Worm (Caenorhabditis elegans) whole organism, mixed stage, embryonic: ENCODE data around the gene C29H12.2.

ENCODE experiments used
- bed-3 ChIP-seq: fragments of 200-800 bp; sonication (Bioruptor generic); optimal IDR thresholded peaks from 3 replicates; lab custom pipeline; 2018; ENCODE audit warnings: mild to moderate bottlenecking, missing genetic modification characterization, moderate library complexity, missing compliant biosample characterization
- blmp-1 ChIP-seq: fragments of 150-350 bp; optimal IDR thresholded peaks from 2 replicates; lab custom pipeline; 2014; ENCODE audit warnings: missing biosample characterization, missing genetic modification characterization
- ceh-43 ChIP-seq: fragments of 200-800 bp; sonication (Bioruptor generic); optimal IDR thresholded peaks from 2 replicates; lab custom pipeline; 2018; ENCODE audit warnings: mild to moderate bottlenecking, missing genetic modification characterization, moderate library complexity, missing compliant biosample characterization
- ceh-83 ChIP-seq: fragments of 200-800 bp; sonication (Bioruptor generic); optimal IDR thresholded peaks from 2 replicates; lab custom pipeline; 2018; ENCODE audit warnings: mild to moderate bottlenecking, missing genetic modification characterization, missing compliant biosample characterization
- ces-1 ChIP-seq: fragments of 150-350 bp; optimal IDR thresholded peaks from 2 replicates; lab custom pipeline; 2014; ENCODE audit warnings: missing biosample characterization, missing genetic modification reagents, missing genetic modification characterization
- drap-1 ChIP-seq: fragments of 200-800 bp; sonication (Bioruptor generic); optimal IDR thresholded peaks from 3 replicates; lab custom pipeline; 2018; ENCODE audit warnings: mild to moderate bottlenecking, missing genetic modification characterization, missing compliant biosample characterization
- flh-1 ChIP-seq: fragments of 200-800 bp; sonication (Bioruptor generic); optimal IDR thresholded peaks from 2 replicates; lab custom pipeline; 2018; ENCODE audit warnings: mild to moderate bottlenecking, missing genetic modification characterization, moderate library complexity, missing compliant biosample characterization
- ham-2 ChIP-seq: fragments of 200-800 bp; sonication (Bioruptor generic); optimal IDR thresholded peaks from 2 replicates; lab custom pipeline; 2018; ENCODE audit warnings: mild to moderate bottlenecking, missing genetic modification characterization, missing compliant biosample characterization
- hlh-1 ChIP-seq: fragments of 150-350 bp; optimal IDR thresholded peaks from 2 replicates; lab custom pipeline; 2014; ENCODE audit warnings: missing biosample characterization, missing genetic modification reagents, missing genetic modification characterization
- lin-13 ChIP-seq: fragments of 150-350 bp; optimal IDR thresholded peaks from 2 replicates; lab custom pipeline; 2014; ENCODE audit warnings: missing biosample characterization, missing genetic modification characterization
- lin-32 ChIP-seq: fragments of 200-800 bp; sonication (Bioruptor generic); optimal IDR thresholded peaks from 2 replicates; lab custom pipeline; 2018; ENCODE audit warnings: mild to moderate bottlenecking, missing genetic modification characterization, missing compliant biosample characterization
- lsy-2 ChIP-seq: fragments of 150-350 bp; optimal IDR thresholded peaks from 2 replicates; lab custom pipeline; 2014; ENCODE audit warnings: missing biosample characterization, missing genetic modification characterization
- mab-5 ChIP-seq: fragments of 150-350 bp; optimal IDR thresholded peaks from 2 replicates; lab custom pipeline; 2014; ENCODE audit warnings: missing biosample characterization, missing genetic modification characterization
- mls-2 ChIP-seq: sonication (generic microtip); optimal IDR thresholded peaks from 2 replicates; lab custom pipeline; 2016; ENCODE audit warnings: mild to moderate bottlenecking, missing genetic modification characterization, moderate library complexity, missing compliant biosample characterization
- nhr-12 ChIP-seq: fragments of 150-350 bp; optimal IDR thresholded peaks from 2 replicates; lab custom pipeline; 2014; ENCODE audit warnings: missing biosample characterization, missing genetic modification characterization
- nhr-237 ChIP-seq: fragments of 150-350 bp; optimal IDR thresholded peaks from 2 replicates; lab custom pipeline; 2014; ENCODE audit warnings: missing biosample characterization, missing genetic modification characterization
- nhr-28 ChIP-seq: fragments of 150-350 bp; optimal IDR thresholded peaks from 2 replicates; lab custom pipeline; 2014; ENCODE audit warnings: missing biosample characterization, missing genetic modification characterization
- nhr-76 ChIP-seq: sonication (generic microtip); optimal IDR thresholded peaks from 2 replicates; lab custom pipeline; 2017; ENCODE audit warnings: missing biosample characterization, missing genetic modification characterization
- pha-4 ChIP-seq: fragments of 150-350 bp; optimal IDR thresholded peaks from 2 replicates; lab custom pipeline; 2018; ENCODE audit warnings: missing biosample characterization, missing genetic modification reagents, missing genetic modification characterization
- sem-2 ChIP-seq: fragments of 200-800 bp; sonication (Bioruptor generic); optimal IDR thresholded peaks from 2 replicates; lab custom pipeline; 2018; ENCODE audit warnings: mild to moderate bottlenecking, missing genetic modification characterization, missing compliant biosample characterization
- snpc-4 ChIP-seq: fragments of 150-350 bp; optimal IDR thresholded peaks from 2 replicates; lab custom pipeline; 2014; ENCODE audit warnings: missing biosample characterization, missing genetic modification characterization
- sptf-1 ChIP-seq: sonication (generic microtip); optimal IDR thresholded peaks from 2 replicates; lab custom pipeline; 2017; ENCODE audit warnings: mild to moderate bottlenecking, missing genetic modification characterization, moderate library complexity, missing compliant biosample characterization
- tbx-8 ChIP-seq: fragments of 200-800 bp; sonication (Bioruptor generic); optimal IDR thresholded peaks from 2 replicates; lab custom pipeline; 2018; ENCODE audit warnings: mild to moderate bottlenecking, missing genetic modification characterization, moderate library complexity, missing compliant biosample characterization
- unc-120 ChIP-seq: sonication (generic microtip); optimal IDR thresholded peaks from 2 replicates; lab custom pipeline; 2017; ENCODE audit warnings: missing genetic modification characterization, missing compliant biosample characterization; ENCODE audit not compliant: poor library complexity, severe bottlenecking
- unc-39 ChIP-seq: fragments of 150-350 bp; optimal IDR thresholded peaks from 2 replicates; lab custom pipeline; 2014; ENCODE audit warnings: missing biosample characterization, missing genetic modification characterization
- unc-62 ChIP-seq: fragments of 150-350 bp; optimal IDR thresholded peaks from 2 replicates; lab custom pipeline; 2014; ENCODE audit warnings: missing biosample characterization, missing genetic modification reagents, missing genetic modification characterization
- zip-8 ChIP-seq: fragments of 150-350 bp; optimal IDR thresholded peaks from 2 replicates; lab custom pipeline; 2014; ENCODE audit warnings: missing biosample characterization, missing genetic modification characterization

C29H12.2 gene

DNA sequence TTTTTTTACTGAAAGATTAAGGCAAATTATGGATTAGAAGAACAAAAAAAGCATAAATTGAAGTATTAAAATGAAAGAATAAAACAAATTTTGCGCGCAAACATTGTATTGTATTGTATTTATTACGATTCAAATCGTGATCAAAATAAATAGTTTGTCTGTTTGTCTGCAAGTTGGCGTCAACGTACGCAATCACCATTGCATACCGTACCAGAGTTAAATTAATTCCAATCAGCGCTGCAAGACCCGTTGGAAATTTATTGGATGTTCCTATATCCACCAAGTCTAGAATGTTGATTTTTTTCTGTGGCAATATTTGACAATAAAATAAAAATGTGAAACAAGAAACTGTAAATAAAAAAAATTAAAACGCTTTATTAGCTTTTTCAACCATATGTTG, 10.4 kb upstream of the C29H12.2 start, which contains the start of gene heri-1:
heri-1 (minus strand) TSS at position 8 of the 400 bp plus-strand sequence.
- TF ChIP-seq bed-3 (GFP tag; lab: Kevin White, UChicago) = no peak

DNA sequence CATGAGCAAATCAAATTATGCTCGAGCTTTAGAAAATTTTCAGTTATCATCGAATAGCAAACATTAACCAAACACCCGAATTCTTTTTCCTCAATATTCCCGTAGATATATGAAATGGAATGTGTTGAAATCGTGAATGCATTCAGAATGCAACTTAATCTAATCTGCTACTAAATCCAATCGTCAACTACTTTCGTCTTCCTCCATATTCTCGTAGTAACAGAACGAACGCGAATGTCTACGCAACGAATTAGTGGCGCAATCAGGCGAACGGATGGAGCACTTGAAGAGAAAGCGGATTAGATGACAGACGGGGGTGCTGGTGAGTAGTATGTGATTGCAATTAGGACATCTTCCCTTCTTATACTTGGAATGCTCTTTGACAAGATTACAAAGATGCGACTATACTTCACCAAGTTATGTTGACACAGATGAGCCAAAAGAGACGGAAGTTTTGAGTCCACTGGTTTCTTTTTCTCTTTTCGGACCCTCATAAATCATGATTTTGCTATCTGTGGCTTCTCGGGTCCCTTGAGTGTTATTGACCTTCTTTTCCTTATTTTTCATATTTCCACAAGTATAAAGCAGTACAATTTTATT, 9.7 kb upstream of the C29H12.2 start:
- TF ChIP-seq ces-1 (GFP tag; lab: Kevin White, UChicago) (peak; percentile 99), flh-1 (GFP tag; lab: Kevin White, UChicago) (no peak), mls-2 (tag; lab: Kevin White, UChicago) (peak; percentile 5), sptf-1 (tag; lab: Kevin White, UChicago) (no peak), zip-8 (tag; lab: Kevin White, UChicago) (peak; percentile 28), unc-62 (peak; percentile 22)
- TF ChIP-seq, all 35 proteins: peak for 4

- TF ChIP-seq lsy-2 (tag; lab: Kevin White, UChicago) = no peak
- TF ChIP-seq unc-39 = no peak
- no peak for TF ChIP-seq ham-2 (GFP tag; lab: Kevin White, UChicago)
- TF ChIP-seq lin-13 (tag; lab: Kevin White, UChicago) = no peak
- TF ChIP-seq blmp-1 (tag; lab: Kevin White, UChicago) = no peak
- no peak for TF ChIP-seq nhr-28
- no peak for TF ChIP-seq ces-1 (GFP tag; lab: Kevin White, UChicago)
- TF ChIP-seq nhr-12 = no peak
- no peak for TF ChIP-seq ceh-83 (GFP tag; lab: Kevin White, UChicago)
- TF ChIP-seq mls-2 (tag; lab: Kevin White, UChicago) = no peak
- TF ChIP-seq pha-4 (tag; lab: Kevin White, UChicago) = no peak
- TF ChIP-seq sptf-1 (tag; lab: Kevin White, UChicago) = no peak
- TF ChIP-seq snpc-4 (tag; lab: Kevin White, UChicago) = no peak
- no peak for TF ChIP-seq drap-1
- no peak for TF ChIP-seq nhr-76
These were observed 8.3 kb upstream of the C29H12.2 start for ce11 chrII:6115283-6115682.

DNA sequence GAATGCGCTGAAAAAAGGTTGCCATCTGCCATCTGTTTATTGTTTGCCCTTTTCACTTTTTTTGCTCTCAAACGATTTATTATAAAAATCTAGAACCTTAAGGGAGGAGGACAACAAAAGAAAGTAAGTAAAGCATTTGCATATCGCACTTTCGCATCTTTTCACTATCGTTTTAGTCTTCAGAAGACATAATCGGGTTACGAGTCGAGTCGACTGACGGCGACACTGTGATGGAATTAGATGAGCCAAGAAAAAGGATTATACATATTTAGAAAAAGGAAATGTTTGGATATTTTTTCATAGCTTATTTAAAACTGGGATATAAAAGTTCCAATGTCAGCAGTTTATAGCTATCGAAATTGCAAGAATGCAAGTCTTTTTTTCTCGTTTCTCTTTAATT, 6.9 kb upstream of the C29H12.2 start:
- TF ChIP-seq snpc-4 (tag; lab: Kevin White, UChicago) (no peak), nhr-237 (tag; lab: Kevin White, UChicago) (no peak), unc-120 (tag; lab: Kevin White, UChicago) (no peak), ces-1 (GFP tag; lab: Kevin White, UChicago) (peak; percentile 98), ceh-83 (GFP tag; lab: Kevin White, UChicago) (no peak), drap-1 (no peak), lin-32 (GFP tag; lab: Kevin White, UChicago) (no peak)

ce11 chrII:6118163-6118562, 5.4 kb upstream of the C29H12.2 start, which contains the start of gene C29H12.6:
Gene C29H12.6, minus strand, starts transcription at chrII:6118263.
- TF ChIP-seq ceh-43 (GFP tag; lab: Kevin White, UChicago) = no peak
- no peak for TF ChIP-seq ceh-83 (GFP tag; lab: Kevin White, UChicago)
- TF ChIP-seq tbx-8 (GFP tag; lab: Kevin White, UChicago) = no peak
- no peak for TF ChIP-seq unc-120 (tag; lab: Kevin White, UChicago)
- TF ChIP-seq nhr-12 = no peak
- TF ChIP-seq mab-5 (tag; lab: Kevin White, UChicago) = no peak
- TF ChIP-seq snpc-4 (tag; lab: Kevin White, UChicago) = no peak
- TF ChIP-seq sem-2 (GFP tag; lab: Kevin White, UChicago) = no peak

DNA sequence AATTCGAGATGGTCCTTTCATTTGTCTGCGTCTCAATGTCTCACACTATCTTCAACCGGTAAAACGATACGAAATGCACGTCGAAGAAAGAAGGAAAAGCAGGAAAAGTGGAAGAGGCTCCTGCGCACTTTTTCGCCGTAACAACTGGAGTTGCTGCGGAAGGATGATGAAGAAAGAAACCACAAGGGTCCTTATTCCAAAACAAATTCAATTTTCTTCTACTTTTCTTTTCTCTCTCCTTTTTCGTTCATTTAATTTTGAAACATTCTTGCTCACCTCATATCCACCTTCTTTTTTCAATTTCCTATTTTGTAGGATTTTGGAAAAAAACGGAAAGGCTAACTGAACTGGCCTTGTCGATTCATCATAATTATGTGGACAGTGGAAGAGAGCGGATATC, 3.1 kb upstream of the C29H12.2 start:
- TF ChIP-seq drap-1 (no peak), hlh-1 (tag; lab: Kevin White, UChicago) (no peak), ces-1 (GFP tag; lab: Kevin White, UChicago) (peak; percentile 92)
